Worm (Caenorhabditis elegans): ENCODE data around the gene zig-11.

ce11 chrV:1895483-1895882 lies 2.7 kb upstream of the zig-11 start, which contains the start of gene nphp-2:
- TF ChIP-seq lin-39 (tag; optimal IDR thresholded peaks at IDR 0.05) (no peak), elt-1 (tag; optimal IDR thresholded peaks at IDR 0.05) (no peak), mdl-1 (tag; optimal IDR thresholded peaks at IDR 0.05) (no peak), pqm-1 (tag; optimal IDR thresholded peaks at IDR 0.05) (no peak), ceh-16 (tag; optimal IDR thresholded peaks at IDR 0.05) (no peak), ceh-82 (tag; optimal IDR thresholded peaks at IDR 0.05) (no peak)

Data from whole organism, L3 larva.